Fruit fly (Drosophila melanogaster) whole organism, prepupa: ENCODE results near the gene mRpL10.

Experiments used
- Blimp-1 ChIP-seq: fragments of 200-800 bp; sonication (Bioruptor generic); optimal IDR thresholded peaks from 3 replicates; lab custom pipeline; 2017; ENCODE audit warnings: missing biosample characterization, missing genetic modification characterization, mild to moderate bottlenecking, moderate library complexity, missing genetic modification reagents
- CG10669 ChIP-seq: fragments of 200-800 bp; sonication (Bioruptor generic); optimal IDR thresholded peaks from 3 replicates; lab custom pipeline; 2018; ENCODE audit warnings: missing biosample characterization, mild to moderate bottlenecking, missing genetic modification characterization, moderate library complexity
- CG11294 ChIP-seq: fragments of 200-800 bp; sonication (Bioruptor generic); IDR thresholded peaks from 2 replicates; pipeline ENCODE4 v1.3.6; 2022; ENCODE audit warnings: missing biosample characterization, missing genetic modification characterization
- CG11902 ChIP-seq: fragments of 200-800 bp; sonication (Bioruptor generic); optimal IDR thresholded peaks from 3 replicates; lab custom pipeline; 2016; ENCODE audit warnings: missing biosample characterization, missing genetic modification characterization
- CG15336 ChIP-seq: fragments of 200-800 bp; sonication (Bioruptor generic); IDR thresholded peaks from 2 replicates; pipeline ENCODE4 v1.3.6; 2022; ENCODE audit warnings: missing biosample characterization, missing genetic modification characterization
- CG16779 ChIP-seq: fragments of 200-800 bp; sonication (Bioruptor generic); optimal IDR thresholded peaks from 3 replicates; lab custom pipeline; 2017; ENCODE audit warnings: missing biosample characterization, mild to moderate bottlenecking, missing genetic modification characterization
- CG3032 ChIP-seq: fragments of 200-800 bp; optimal IDR thresholded peaks from 2 replicates; lab custom pipeline; 2019; ENCODE audit warnings: missing biosample characterization, mild to moderate bottlenecking, missing genetic modification characterization, moderate library complexity
- CG31627 ChIP-seq: fragments of 200-800 bp; sonication (Bioruptor generic); optimal IDR thresholded peaks from 3 replicates; lab custom pipeline; 2016; ENCODE audit warnings: missing biosample characterization, missing genetic modification characterization
- CG34406 ChIP-seq: fragments of 200-800 bp; sonication (Bioruptor generic); optimal IDR thresholded peaks from 3 replicates; lab custom pipeline; 2016; ENCODE audit warnings: missing biosample characterization, missing genetic modification characterization
- CG3919 ChIP-seq: fragments of 200-800 bp; sonication (Bioruptor generic); optimal IDR thresholded peaks from 3 replicates; lab custom pipeline; 2016; ENCODE audit warnings: missing biosample characterization, missing genetic modification characterization
- CG4318 ChIP-seq: fragments of 200-800 bp; sonication (Bioruptor generic); optimal IDR thresholded peaks from 3 replicates; lab custom pipeline; 2017; ENCODE audit warnings: missing biosample characterization, mild to moderate bottlenecking, missing genetic modification characterization
- CG6163 ChIP-seq: fragments of 200-800 bp; sonication (Bioruptor generic); IDR thresholded peaks from 3 replicates; pipeline ENCODE4 v1.3.6; 2022; ENCODE audit warnings: missing biosample characterization, missing genetic modification characterization
- CG6276 ChIP-seq: fragments of 200-800 bp; sonication (Bioruptor generic); optimal IDR thresholded peaks from 2 replicates; lab custom pipeline; 2017; ENCODE audit warnings: missing biosample characterization, mild to moderate bottlenecking, missing genetic modification characterization
- CG6808 ChIP-seq: fragments of 200-800 bp; sonication (Bioruptor generic); optimal IDR thresholded peaks from 3 replicates; lab custom pipeline; 2017; ENCODE audit warnings: missing biosample characterization, missing genetic modification characterization, mild to moderate bottlenecking, moderate library complexity, missing genetic modification reagents
- CG6854 ChIP-seq: fragments of 200-800 bp; sonication (Bioruptor generic); optimal IDR thresholded peaks from 2 replicates; lab custom pipeline; 2017; ENCODE audit warnings: missing biosample characterization, mild to moderate bottlenecking, missing genetic modification characterization
- CG7368 ChIP-seq: fragments of 200-800 bp; sonication (Bioruptor generic); optimal IDR thresholded peaks from 3 replicates; lab custom pipeline; 2016; ENCODE audit warnings: missing biosample characterization, missing genetic modification characterization
- CG8119 ChIP-seq: fragments of 200-800 bp; sonication (Bioruptor generic); IDR thresholded peaks from 3 replicates; pipeline ENCODE4 v1.3.6; 2022; ENCODE audit warnings: missing biosample characterization, missing genetic modification characterization
- CG8319 ChIP-seq: fragments of 200-800 bp; sonication (Bioruptor generic); optimal IDR thresholded peaks from 3 replicates; lab custom pipeline; 2016; ENCODE audit warnings: missing biosample characterization, missing genetic modification characterization
- CG8632 ChIP-seq: fragments of 200-800 bp; sonication (Bioruptor generic); optimal IDR thresholded peaks from 3 replicates; lab custom pipeline; 2016; ENCODE audit warnings: missing biosample characterization, missing genetic modification characterization
- CG9139 ChIP-seq: fragments of 200-800 bp; sonication (Bioruptor generic); optimal IDR thresholded peaks from 3 replicates; lab custom pipeline; 2017; ENCODE audit warnings: missing biosample characterization, mild to moderate bottlenecking, missing genetic modification characterization
- Eip75B ChIP-seq: fragments of 200-800 bp; sonication (Bioruptor generic); optimal IDR thresholded peaks from 3 replicates; lab custom pipeline; 2016; ENCODE audit warnings: missing biosample characterization, missing genetic modification characterization
- Eip78C ChIP-seq: fragments of 200-800 bp; sonication (Bioruptor generic); peaks from one replicate; lab custom pipeline; 2016; ENCODE audit warnings: missing biosample characterization, missing genetic modification characterization
- Eip93F ChIP-seq: fragments of 200-800 bp; sonication (Bioruptor generic); optimal IDR thresholded peaks from 2 replicates; lab custom pipeline; 2016; ENCODE audit warnings: missing biosample characterization, mild to moderate bottlenecking, missing genetic modification characterization
- Ets96B ChIP-seq: fragments of 200-800 bp; optimal IDR thresholded peaks from 2 replicates; lab custom pipeline; 2019; ENCODE audit warnings: missing biosample characterization, mild to moderate bottlenecking, missing genetic modification characterization, moderate library complexity
- Gug ChIP-seq: fragments of 200-800 bp; sonication (Bioruptor generic); IDR thresholded peaks from 2 replicates; pipeline ENCODE4 v1.3.6; 2022; ENCODE audit warnings: missing biosample characterization, missing genetic modification characterization
- Hr38 ChIP-seq: sonication (Bioruptor generic); optimal IDR thresholded peaks from 2 replicates; lab custom pipeline; 2016; ENCODE audit warnings: missing biosample characterization, missing genetic modification characterization
- Hr39 ChIP-seq: fragments of 200-800 bp; sonication (Bioruptor generic); optimal IDR thresholded peaks from 2 replicates; lab custom pipeline; 2016; ENCODE audit warnings: missing biosample characterization, missing genetic modification characterization
- Lpt ChIP-seq: fragments of 200-800 bp; sonication (Bioruptor generic); optimal IDR thresholded peaks from 3 replicates; lab custom pipeline; 2016; ENCODE audit warnings: missing biosample characterization, missing genetic modification characterization
- OdsH ChIP-seq: fragments of 200-800 bp; sonication (Bioruptor generic); optimal IDR thresholded peaks from 3 replicates; lab custom pipeline; 2016; ENCODE audit warnings: missing biosample characterization, missing genetic modification characterization
- Smox ChIP-seq: fragments of 200-800 bp; sonication (Bioruptor generic); optimal IDR thresholded peaks from 3 replicates; lab custom pipeline; 2016; ENCODE audit warnings: missing biosample characterization, missing genetic modification characterization
- Sox14 ChIP-seq: fragments of 200-800 bp; sonication (Bioruptor generic); optimal IDR thresholded peaks from 3 replicates; lab custom pipeline; 2016; ENCODE audit warnings: missing biosample characterization, missing genetic modification characterization
- Sox15 ChIP-seq: fragments of 200-800 bp; sonication (Bioruptor generic); optimal IDR thresholded peaks from 3 replicates; lab custom pipeline; 2016; ENCODE audit warnings: missing biosample characterization, missing genetic modification characterization
- achi ChIP-seq: fragments of 200-800 bp; sonication (Bioruptor generic); optimal IDR thresholded peaks from 3 replicates; lab custom pipeline; 2016; ENCODE audit warnings: missing biosample characterization, missing genetic modification characterization
- acj6 ChIP-seq: fragments of 200-800 bp; sonication (Bioruptor generic); optimal IDR thresholded peaks from 3 replicates; lab custom pipeline; 2016; ENCODE audit warnings: missing biosample characterization, missing genetic modification characterization
- cyc ChIP-seq: fragments of 200-800 bp; sonication (Bioruptor generic); optimal IDR thresholded peaks from 3 replicates; lab custom pipeline; 2016; ENCODE audit warnings: missing biosample characterization, missing genetic modification characterization
- eg ChIP-seq: fragments of 200-800 bp; sonication (Bioruptor generic); IDR thresholded peaks from 3 replicates; pipeline ENCODE4 v1.3.6; 2022; ENCODE audit warnings: missing biosample characterization, missing genetic modification characterization
- fd85E ChIP-seq: fragments of 200-800 bp; sonication (Bioruptor generic); optimal IDR thresholded peaks from 3 replicates; lab custom pipeline; 2016; ENCODE audit warnings: missing biosample characterization, missing genetic modification characterization
- fkh ChIP-seq: fragments of 200-800 bp; sonication (Bioruptor generic); optimal IDR thresholded peaks from 3 replicates; lab custom pipeline; 2017; ENCODE audit warnings: missing biosample characterization, mild to moderate bottlenecking, missing genetic modification characterization, moderate library complexity
- lz ChIP-seq: fragments of 200-800 bp; sonication (Bioruptor generic); optimal IDR thresholded peaks from 3 replicates; lab custom pipeline; 2016; ENCODE audit warnings: missing biosample characterization, missing genetic modification characterization
- net ChIP-seq: fragments of 200-800 bp; sonication (Bioruptor generic); optimal IDR thresholded peaks from 3 replicates; lab custom pipeline; 2016; ENCODE audit warnings: missing biosample characterization, missing genetic modification characterization
- pdm3 ChIP-seq: fragments of 200-800 bp; sonication (Bioruptor generic); optimal IDR thresholded peaks from 3 replicates; lab custom pipeline; 2016; ENCODE audit warnings: missing biosample characterization, missing genetic modification characterization
- spab ChIP-seq: fragments of 200-800 bp; sonication (Bioruptor generic); optimal IDR thresholded peaks from 2 replicates; lab custom pipeline; 2017; ENCODE audit warnings: missing biosample characterization, mild to moderate bottlenecking, missing genetic modification characterization, missing genetic modification reagents
- ss ChIP-seq, 2 experiments: fragments of 200-800 bp; sonication (Bioruptor generic); optimal IDR thresholded peaks; 2 replicates in 1 of 2; 3 replicates in 1 of 2; lab custom pipeline; 2017 to 2018; ENCODE audit warnings: mild to moderate bottlenecking in 2 of 2, missing biosample characterization in 2 of 2, missing genetic modification characterization in 2 of 2, moderate library complexity in 1 of 2
- vri ChIP-seq: fragments of 200-800 bp; sonication (Bioruptor generic); optimal IDR thresholded peaks from 3 replicates; lab custom pipeline; 2016; ENCODE audit warnings: missing biosample characterization, mild to moderate bottlenecking, missing genetic modification characterization

mRpL10 gene

dm6 chr2L:247845-248473 lies 44.4 kb downstream of the mRpL10 start (continued):
- TF ChIP-seq Eip75B: no peak
- TF ChIP-seq Ets96B: peak; percentile 67
- peak; percentile 50 for TF ChIP-seq CG11294
- no peak for TF ChIP-seq Hr38 (GFP tag; lab: Kevin White, UChicago)
- peak; percentile 61 for TF ChIP-seq spab (GFP tag; lab: Kevin White, UChicago)
- TF ChIP-seq CG3032 (tag; lab: Kevin White, UChicago): peak; percentile 56
- TF ChIP-seq vri (GFP tag; lab: Kevin White, UChicago): peak; percentile 28
- TF ChIP-seq CG3919 (GFP tag; lab: Kevin White, UChicago): peak; percentile 67
- TF ChIP-seq CG6854 (GFP tag; lab: Kevin White, UChicago): peak; percentile 52
- peak; percentile 65 for TF ChIP-seq CG8632
- TF ChIP-seq CG4318 (GFP tag; lab: Kevin White, UChicago): peak; percentile 78
- TF ChIP-seq Blimp-1 (GFP tag; lab: Kevin White, UChicago): peak; percentile 49
- TF ChIP-seq CG16779 (tag; lab: Kevin White, UChicago): peak; percentile 25
- TF ChIP-seq cyc (GFP tag; lab: Kevin White, UChicago): peak; percentile 54
- TF ChIP-seq CG31627: peak; percentile 51
- TF ChIP-seq CG34406 (GFP tag; lab: Kevin White, UChicago): peak; percentile 67
- peak in 1 of 2 experiments; percentile 41 for TF ChIP-seq ss (GFP tag; optimal IDR thresholded peaks at IDR 0.05; lab: Kevin White, UChicago)
- TF ChIP-seq Gug: peak; percentile 39; the same call in 1 of the 2 replicates
- TF ChIP-seq pdm3: peak; percentile 51
- TF ChIP-seq achi (GFP tag; lab: Kevin White, UChicago): peak; percentile 82
- peak; percentile 75 for TF ChIP-seq acj6 (GFP tag; lab: Kevin White, UChicago)
- TF ChIP-seq CG8319 (GFP tag; lab: Kevin White, UChicago): peak; percentile 55
- peak; percentile 74 for TF ChIP-seq OdsH
- peak; percentile 65 for TF ChIP-seq CG6276
- no peak for TF ChIP-seq CG9139
- TF ChIP-seq CG11902 (GFP tag; lab: Kevin White, UChicago): peak; percentile 52

dm6 chr2L:248592-248991 lies 45.0 kb downstream of the mRpL10 start:
- TF ChIP-seq Eip78C (GFP tag; lab: Kevin White, UChicago) (peak; percentile 12), Eip93F (GFP tag; lab: Kevin White, UChicago) (no peak)

- TF ChIP-seq Lpt (GFP tag; lab: Kevin White, UChicago) (peak; percentile 25), eg (GFP tag; lab: Robert Waterston, UW) (peak; percentile 64; the same call in 2 of the 3 replicates), CG6808 (GFP tag; lab: Kevin White, UChicago) (peak; percentile 50), CG7368 (GFP tag; lab: Kevin White, UChicago) (peak; percentile 34), CG34406 (GFP tag; lab: Kevin White, UChicago) (peak; percentile 10), CG3919 (GFP tag; lab: Kevin White, UChicago) (peak; percentile 42), ss (GFP tag; optimal IDR thresholded peaks at IDR 0.05; lab: Kevin White, UChicago) (peak; percentile 68 to 76), CG9139 (peak; percentile 26), Gug (peak; percentile 64), CG4318 (GFP tag; lab: Kevin White, UChicago) (peak; percentile 74), CG8319 (GFP tag; lab: Kevin White, UChicago) (no peak), CG6163 (peak; percentile 38), Smox (no peak), acj6 (GFP tag; lab: Kevin White, UChicago) (peak; percentile 61), Blimp-1 (GFP tag; lab: Kevin White, UChicago) (no peak), CG6276 (peak; percentile 67), CG3032 (tag; lab: Kevin White, UChicago) (peak; percentile 26), fd85E (GFP tag; lab: Kevin White, UChicago) (no peak), CG11294 (peak; percentile 54; the same call in 1 of the 2 replicates), Sox15 (no peak), CG15336 (GFP tag; lab: Robert Waterston, UW) (peak; percentile 70), CG6854 (GFP tag; lab: Kevin White, UChicago) (peak; percentile 56), Sox14 (GFP tag; lab: Kevin White, UChicago) (peak; percentile 42), net (GFP tag; lab: Kevin White, UChicago) (peak; percentile 63), Eip93F (GFP tag; lab: Kevin White, UChicago) (no peak), Hr39 (GFP tag; lab: Kevin White, UChicago) (peak; percentile 23), fkh (GFP tag; lab: Kevin White, UChicago) (peak; percentile 65), Ets96B (peak; percentile 48), CG10669 (GFP tag; lab: Kevin White, UChicago) (peak; percentile 57), lz (GFP tag; lab: Kevin White, UChicago) (peak; percentile 4), CG8119 (GFP tag; lab: Robert Waterston, UW) (peak; percentile 71)
Observed at dm6 chr2L:249048-249825, 45.7 kb downstream of the mRpL10 start.
